Fruit fly (Drosophila melanogaster) whole organism, embryonic: ENCODE data around the gene Sil1.
A peak's percentile ranks its signal among the peaks of the same experiment; 100 is the strongest.

Experiments used
- Asciz ChIP-seq: fragments of 200-800 bp; sonication (Bioruptor generic); optimal IDR thresholded peaks from 2 replicates; lab custom pipeline; 2017; ENCODE audit warnings: missing biosample characterization, mild to moderate bottlenecking, missing genetic modification characterization, missing genetic modification reagents
- B-H2 ChIP-seq: fragments of 200-800 bp; sonication (Bioruptor generic); optimal IDR thresholded peaks from 2 replicates; lab custom pipeline; 2018; ENCODE audit warnings: missing biosample characterization, mild to moderate bottlenecking, missing genetic modification characterization
- C15 ChIP-seq: fragments of 200-800 bp; sonication (Bioruptor generic); IDR thresholded peaks from 3 replicates; pipeline ENCODE4 v1.3.6; 2022; ENCODE audit warnings: missing biosample characterization, missing genetic modification characterization
- CG10209 ChIP-seq: fragments of 200-800 bp; sonication (Bioruptor generic); optimal IDR thresholded peaks from 3 replicates; lab custom pipeline; 2017; ENCODE audit warnings: missing biosample characterization, mild to moderate bottlenecking, missing genetic modification characterization, missing genetic modification reagents
- CG10543 ChIP-seq: fragments of 200-800 bp; sonication (Bioruptor generic); optimal IDR thresholded peaks from 3 replicates; lab custom pipeline; 2017; ENCODE audit warnings: missing biosample characterization, mild to moderate bottlenecking, missing genetic modification characterization, moderate library complexity
- CG12299 ChIP-seq: fragments of 200-800 bp; sonication (Bioruptor generic); optimal IDR thresholded peaks from 2 replicates; lab custom pipeline; 2018; ENCODE audit warnings: missing biosample characterization, mild to moderate bottlenecking, missing genetic modification characterization
- CG12769 ChIP-seq: fragments of 200-800 bp; sonication (Bioruptor generic); optimal IDR thresholded peaks from 2 replicates; lab custom pipeline; 2019; ENCODE audit warnings: missing biosample characterization, mild to moderate bottlenecking, missing genetic modification characterization, moderate library complexity
- CG13296 ChIP-seq: fragments of 200-800 bp; sonication (Bioruptor generic); optimal IDR thresholded peaks from 3 replicates; lab custom pipeline; 2018; ENCODE audit warnings: missing biosample characterization, mild to moderate bottlenecking, missing genetic modification characterization
- CG13624 ChIP-seq: fragments of 200-800 bp; sonication (Bioruptor generic); optimal IDR thresholded peaks from 2 replicates; lab custom pipeline; 2016; ENCODE audit warnings: missing biosample characterization, missing genetic modification characterization
- CG14860 ChIP-seq: fragments of 200-800 bp; sonication (Bioruptor generic); IDR thresholded peaks from 3 replicates; pipeline ENCODE4 v1.3.6; 2022; ENCODE audit warnings: missing biosample characterization, missing genetic modification characterization; ENCODE audit not compliant: partially characterized antibody
- CG15514 ChIP-seq: fragments of 200-800 bp; sonication (Bioruptor generic); optimal IDR thresholded peaks from 3 replicates; lab custom pipeline; 2017; ENCODE audit warnings: missing biosample characterization, missing genetic modification characterization, mild to moderate bottlenecking, moderate library complexity, missing genetic modification reagents
- CG2120 ChIP-seq: fragments of 200-800 bp; sonication (Bioruptor generic); optimal IDR thresholded peaks from 3 replicates; lab custom pipeline; 2016; ENCODE audit warnings: missing biosample characterization, missing genetic modification characterization
- CG2199 ChIP-seq: fragments of 200-800 bp; sonication (Bioruptor generic); IDR thresholded peaks from 3 replicates; pipeline ENCODE4 v1.3.6; 2022; ENCODE audit warnings: missing biosample characterization, missing genetic modification characterization
- CG3281 ChIP-seq: fragments of 200-800 bp; sonication (Bioruptor generic); optimal IDR thresholded peaks from 3 replicates; lab custom pipeline; 2017; ENCODE audit warnings: missing biosample characterization, mild to moderate bottlenecking, missing genetic modification characterization
- CG3726 ChIP-seq: fragments of 200-800 bp; sonication (Bioruptor generic); IDR thresholded peaks from 3 replicates; pipeline ENCODE4, ENCODE4 v1.3.6; 2022; ENCODE audit warnings: missing biosample characterization, missing genetic modification characterization
- CG3995 ChIP-seq: fragments of 200-800 bp; sonication (Bioruptor generic); optimal IDR thresholded peaks from 3 replicates; lab custom pipeline; 2016; ENCODE audit warnings: missing biosample characterization, missing genetic modification characterization
- CG7271 ChIP-seq: fragments of 200-800 bp; sonication (Bioruptor generic); optimal IDR thresholded peaks from 2 replicates; lab custom pipeline; 2018; ENCODE audit warnings: missing biosample characterization, mild to moderate bottlenecking, missing genetic modification characterization, moderate library complexity
- CG7928 ChIP-seq: fragments of 200-800 bp; sonication (Bioruptor generic); optimal IDR thresholded peaks from 2 replicates; lab custom pipeline; 2017; ENCODE audit warnings: missing biosample characterization, mild to moderate bottlenecking, missing genetic modification characterization
- CG9215 ChIP-seq: fragments of 200-800 bp; sonication (Bioruptor generic); IDR thresholded peaks from 2 replicates; pipeline ENCODE4 v1.3.6; 2022; ENCODE audit warnings: missing biosample characterization, missing genetic modification characterization
- CG9932 ChIP-seq: fragments of 200-800 bp; sonication (Bioruptor generic); IDR thresholded peaks from 2 replicates; pipeline ENCODE4 v1.3.6; 2022; ENCODE audit warnings: missing biosample characterization, missing genetic modification characterization
- Chrac-16 ChIP-seq: fragments of 200-800 bp; sonication (Bioruptor generic); optimal IDR thresholded peaks from 3 replicates; lab custom pipeline; 2016; ENCODE audit warnings: missing biosample characterization, missing genetic modification characterization
- D19A ChIP-seq: fragments of 200-800 bp; optimal IDR thresholded peaks from 3 replicates; lab custom pipeline; 2019; ENCODE audit warnings: missing biosample characterization, mild to moderate bottlenecking, missing genetic modification characterization, moderate library complexity
- Eip74EF ChIP-seq, 2 experiments: fragments of 200-800 bp in 1 of 2; fragments of >200 bp in 1 of 2; sonication (Bioruptor generic) in 1 of 2; optimal IDR thresholded peaks; 2 replicates each; lab custom pipeline; 2017 to 2019; ENCODE audit warnings: missing biosample characterization in 2 of 2, missing genetic modification characterization in 2 of 2, mild to moderate bottlenecking in 1 of 2, moderate library complexity in 1 of 2
- Ets65A ChIP-seq: fragments of 200-800 bp; sonication (Bioruptor generic); peaks from one replicate; lab custom pipeline; 2016; ENCODE audit warnings: missing biosample characterization, missing genetic modification characterization
- Fer3 ChIP-seq: fragments of 200-800 bp; sonication (Bioruptor generic); optimal IDR thresholded peaks from 2 replicates; lab custom pipeline; 2018; ENCODE audit warnings: missing biosample characterization, mild to moderate bottlenecking, missing genetic modification characterization, moderate library complexity
- H15 ChIP-seq: fragments of 200-800 bp; sonication (Bioruptor generic); IDR thresholded peaks from 3 replicates; pipeline ENCODE4 v1.3.6; 2022; ENCODE audit warnings: missing biosample characterization, missing genetic modification characterization
- HHEX ChIP-seq: fragments of 200-800 bp; sonication (Bioruptor generic); optimal IDR thresholded peaks from 3 replicates; lab custom pipeline; 2017; ENCODE audit warnings: missing biosample characterization, mild to moderate bottlenecking, missing genetic modification characterization, missing genetic modification reagents
- Hey ChIP-seq: fragments of 200-800 bp; sonication (Bioruptor generic); optimal IDR thresholded peaks from 3 replicates; lab custom pipeline; 2018; ENCODE audit warnings: missing biosample characterization, mild to moderate bottlenecking, missing genetic modification characterization
- MESR4 ChIP-seq: fragments of 200-800 bp; sonication (Bioruptor generic); optimal IDR thresholded peaks from 2 replicates; lab custom pipeline; 2018; ENCODE audit warnings: missing biosample characterization, mild to moderate bottlenecking, missing genetic modification characterization, moderate library complexity
- Nf-YB ChIP-seq: fragments of 200-800 bp; sonication (Bioruptor generic); optimal IDR thresholded peaks from 3 replicates; lab custom pipeline; 2019; ENCODE audit warnings: missing biosample characterization, mild to moderate bottlenecking, missing genetic modification characterization, moderate library complexity
- PHDP ChIP-seq: fragments of 200-800 bp; sonication (Bioruptor generic); optimal IDR thresholded peaks from 3 replicates; lab custom pipeline; 2018; ENCODE audit warnings: missing biosample characterization, mild to moderate bottlenecking, missing genetic modification characterization, moderate library complexity
- Rfx ChIP-seq: fragments of 200-800 bp; sonication (Bioruptor generic); IDR thresholded peaks from 2 replicates; pipeline ENCODE4 v1.3.6; 2022; ENCODE audit warnings: missing biosample characterization, missing genetic modification characterization
- Vsx1 ChIP-seq: fragments of 200-800 bp; sonication (Bioruptor generic); optimal IDR thresholded peaks from 2 replicates; lab custom pipeline; 2017; ENCODE audit warnings: missing biosample characterization, mild to moderate bottlenecking, missing genetic modification characterization, missing genetic modification reagents
- caup ChIP-seq: fragments of 200-800 bp; sonication (Bioruptor generic); optimal IDR thresholded peaks from 3 replicates; lab custom pipeline; 2017; ENCODE audit warnings: missing biosample characterization, mild to moderate bottlenecking, missing genetic modification characterization, moderate library complexity; ENCODE audit not compliant: severe bottlenecking
- ci ChIP-seq: fragments of 200-800 bp; sonication (Bioruptor generic); IDR thresholded peaks from 3 replicates; pipeline ENCODE4 v1.3.6; 2022; ENCODE audit warnings: missing biosample characterization, missing genetic modification characterization
- crc ChIP-seq: fragments of 200-800 bp; sonication (Bioruptor generic); optimal IDR thresholded peaks from 2 replicates; lab custom pipeline; 2016; ENCODE audit warnings: missing biosample characterization, missing genetic modification characterization
- croc ChIP-seq: fragments of 200-800 bp; sonication (Bioruptor generic); conservative IDR thresholded peaks from 3 replicates; pipeline ENCODE4 v1.3.6; 2022; ENCODE audit warnings: missing biosample characterization, missing genetic modification characterization
- ftz-f1 ChIP-seq: fragments of 200-800 bp; sonication (Bioruptor generic); optimal IDR thresholded peaks from 2 replicates; lab custom pipeline; 2016; ENCODE audit warnings: missing biosample characterization, missing genetic modification characterization
- gsb ChIP-seq: fragments of 200-800 bp; sonication (Bioruptor generic); IDR thresholded peaks from 2 replicates; pipeline ENCODE4 v1.3.6; 2022; ENCODE audit warnings: missing biosample characterization, missing genetic modification characterization
- her ChIP-seq: fragments of 200-800 bp; sonication (Bioruptor generic); optimal IDR thresholded peaks from 2 replicates; lab custom pipeline; 2016; ENCODE audit warnings: missing biosample characterization, missing genetic modification characterization
- ken ChIP-seq: fragments of 200-800 bp; sonication (Bioruptor generic); IDR thresholded peaks from 3 replicates; pipeline ENCODE4 v1.3.6; 2022; ENCODE audit warnings: missing biosample characterization, missing genetic modification characterization
- kni ChIP-seq: fragments of 200-800 bp; sonication (Bioruptor generic); optimal IDR thresholded peaks from 3 replicates; lab custom pipeline; 2017; ENCODE audit warnings: mild to moderate bottlenecking, missing biosample characterization, missing genetic modification reagents, missing genetic modification characterization
- lilli ChIP-seq: fragments of 200-800 bp; sonication (Bioruptor generic); optimal IDR thresholded peaks from 3 replicates; lab custom pipeline; 2016; ENCODE audit warnings: missing biosample characterization, missing genetic modification characterization
- lola ChIP-seq, 3 experiments: fragments of >200 bp in 2 of 3; fragments of 200-800 bp in 1 of 3; sonication (Bioruptor generic) in 1 of 3; optimal IDR thresholded peaks; 2 replicates each; lab custom pipeline; 2017 to 2019; ENCODE audit warnings: missing biosample characterization in 3 of 3, missing genetic modification characterization in 3 of 3, mild to moderate bottlenecking in 1 of 3, moderate library complexity in 1 of 3
- luna ChIP-seq: fragments of 200-800 bp; sonication (Bioruptor generic); optimal IDR thresholded peaks from 2 replicates; lab custom pipeline; 2016; ENCODE audit warnings: missing biosample characterization, missing genetic modification characterization
- pb ChIP-seq: fragments of 200-800 bp; sonication (Bioruptor generic); optimal IDR thresholded peaks from 3 replicates; lab custom pipeline; 2016; ENCODE audit warnings: missing biosample characterization, missing genetic modification characterization
- salm ChIP-seq: fragments of 200-800 bp; sonication (Bioruptor generic); optimal IDR thresholded peaks from 2 replicates; lab custom pipeline; 2018; ENCODE audit warnings: missing biosample characterization, mild to moderate bottlenecking, missing genetic modification characterization
- sd ChIP-seq: fragments of 200-800 bp; sonication (Bioruptor generic); optimal IDR thresholded peaks from 3 replicates; lab custom pipeline; 2018; ENCODE audit warnings: missing biosample characterization, mild to moderate bottlenecking, missing genetic modification characterization, moderate library complexity
- ssp ChIP-seq: fragments of 200-800 bp; sonication (Bioruptor generic); IDR thresholded peaks from 2 replicates; pipeline ENCODE4 v1.3.6; 2022; ENCODE audit warnings: missing biosample characterization, missing genetic modification characterization
- tll ChIP-seq, 2 experiments: fragments of 200-800 bp in 1 of 2; fragments of >200 bp in 1 of 2; sonication (Bioruptor generic) in 1 of 2; optimal IDR thresholded peaks; 2 replicates each; lab custom pipeline; 2017 to 2019; ENCODE audit warnings: missing biosample characterization in 2 of 2, missing genetic modification characterization in 2 of 2, mild to moderate bottlenecking in 1 of 2, moderate library complexity in 1 of 2

Sil1 gene

dm6 chr3R:25281165-25281564 is 45.8 kb upstream of the Sil1 start, which contains the start of gene CG11892 (continued):
- TF ChIP-seq salm (tag; lab: Kevin White, UChicago) (peak; percentile 16), sd (tag; lab: Kevin White, UChicago) (peak; percentile 31), CG12769 (tag; lab: Kevin White, UChicago) (peak; percentile 87), Fer3 (tag; lab: Kevin White, UChicago) (peak; percentile 56), CG13624 (GFP tag; lab: Kevin White, UChicago) (no peak), ci (GFP tag; lab: Robert Waterston, UW) (peak; percentile 69; the same call in 1 of the 3 replicates), CG14860 (no peak), C15 (GFP tag; lab: Robert Waterston, UW) (0 out of 3 replicates have a peak, but pooled peaks have one; percentile 32), MESR4 (GFP tag; lab: Kevin White, UChicago) (no peak), tll (GFP tag; optimal IDR thresholded peaks at IDR 0.05; lab: Kevin White, UChicago) (no peak), CG2199 (GFP tag; lab: Robert Waterston, UW) (no peak), CG2120 (GFP tag; lab: Kevin White, UChicago) (peak; percentile 44), CG10543 (GFP tag; lab: Kevin White, UChicago) (peak; percentile 72), CG7271 (tag; lab: Kevin White, UChicago) (no peak), ftz-f1 (GFP tag; lab: Kevin White, UChicago) (no peak), gsb (GFP tag; lab: Robert Waterston, UW) (no peak), kni (GFP tag; lab: Kevin White, UChicago) (no peak), Vsx1 (GFP tag; lab: Kevin White, UChicago) (peak; percentile 45), ssp (no peak), ken (GFP tag; lab: Robert Waterston, UW) (no peak), D19A (tag; lab: Kevin White, UChicago) (no peak), CG12299 (tag; lab: Kevin White, UChicago) (peak; percentile 18), CG9932 (GFP tag; lab: Robert Waterston, UW) (no peak), Asciz (GFP tag; lab: Kevin White, UChicago) (peak; percentile 42), PHDP (tag; lab: Kevin White, UChicago) (peak; percentile 58), CG3726 (GFP tag; lab: Robert Waterston, UW) (no peak), Rfx (GFP tag; lab: Robert Waterston, UW) (0 out of 2 replicates have a peak, but pooled peaks have one; percentile 15), luna (GFP tag; lab: Kevin White, UChicago) (no peak), caup (GFP tag; lab: Kevin White, UChicago) (peak; percentile 58), CG3281 (GFP tag; lab: Kevin White, UChicago) (peak; percentile 66), Eip74EF (GFP tag; optimal IDR thresholded peaks at IDR 0.05; lab: Kevin White, UChicago) (no peak), lola (GFP tag; optimal IDR thresholded peaks at IDR 0.05; lab: Kevin White, UChicago) (no peak), her (GFP tag; lab: Kevin White, UChicago) (peak; percentile 6), CG15514 (GFP tag; lab: Kevin White, UChicago) (peak; percentile 53), HHEX (GFP tag; lab: Kevin White, UChicago) (peak; percentile 64), CG10209 (peak; percentile 26), pb (GFP tag; lab: Kevin White, UChicago) (no peak), CG3995 (no peak), Chrac-16 (no peak), crc (no peak), Nf-YB (GFP tag; lab: Kevin White, UChicago) (no peak), croc (GFP tag; lab: Robert Waterston, UW) (no peak), Hey (tag; lab: Kevin White, UChicago) (peak; percentile 53), CG13296 (peak; percentile 76), lilli (GFP tag; lab: Kevin White, UChicago) (peak; percentile 15), B-H2 (GFP tag; lab: Kevin White, UChicago) (peak; percentile 19), H15 (GFP tag; lab: Robert Waterston, UW) (no peak), Ets65A (GFP tag; lab: Kevin White, UChicago) (peak; percentile 88), CG7928 (peak; percentile 45), CG9215 (no peak)
